Worm (Caenorhabditis elegans): ENCODE data around the gene ZK809.8.

ce11 chrIV:11695634-11696033, 46.8 kb upstream of the ZK809.8 start:
- TF ChIP-seq hmbx-1 (tag; optimal IDR thresholded peaks at IDR 0.05) (no peak), flt-1 (GFP tag; IDR thresholded peaks at IDR 0.05) (no peak), tbx-37 (GFP tag; conservative IDR thresholded peaks at IDR 0.05) (no peak), F13C5.2 (tag; optimal IDR thresholded peaks at IDR 0.05) (no peak), pes-1 (GFP tag; IDR thresholded peaks at IDR 0.05) (no peak), tra-4 (tag; optimal IDR thresholded peaks at IDR 0.05) (no peak), ama-1 (optimal IDR thresholded peaks at IDR 0.05) (no peak), B0310.2 (tag; optimal IDR thresholded peaks at IDR 0.05) (no peak)

All from whole organism, early embryonic.